Fruit fly (Drosophila melanogaster): ENCODE data around the gene Syx5.
A peak's percentile ranks its signal among the peaks of the same experiment; 100 is the strongest.

dm6 chr2L:16325515-16326257 lies 18.5 kb downstream of the Syx5 start, which contains the start of gene cact:
- peak; percentile 91 for TF ChIP-seq CG33017 (tag; optimal IDR thresholded peaks at IDR 0.05)
- peak; percentile 69 for TF ChIP-seq Crg-1 (GFP tag; optimal IDR thresholded peaks at IDR 0.05)
- TF ChIP-seq CG14711 (tag; optimal IDR thresholded peaks at IDR 0.05), result peak; percentile 91
- TF ChIP-seq CG5204 (GFP tag; optimal IDR thresholded peaks at IDR 0.05), result peak; percentile 95
- peak; percentile 94 for TF ChIP-seq Mnt (GFP tag; optimal IDR thresholded peaks at IDR 0.05)
- TF ChIP-seq Hr96 (GFP tag; optimal IDR thresholded peaks at IDR 0.05), result peak; percentile 94
- no peak for TF ChIP-seq cnc (optimal IDR thresholded peaks at IDR 0.05)
- TF ChIP-seq kay (GFP tag; ENCODE audit: borderline replicate concordance), result peak; percentile 98
- peak; percentile 81 for TF ChIP-seq tj (GFP tag; optimal IDR thresholded peaks at IDR 0.05)
- peak; percentile 94 for TF ChIP-seq bab1 (GFP tag; optimal IDR thresholded peaks at IDR 0.05)
- peak; percentile 86 for TF ChIP-seq cic (GFP tag; optimal IDR thresholded peaks at IDR 0.05)
- TF ChIP-seq ovo (GFP tag; optimal IDR thresholded peaks at IDR 0.05), result peak; percentile 76
- peak; percentile 57 for TF ChIP-seq Clk (GFP tag; optimal IDR thresholded peaks at IDR 0.05)

Measured in whole organism, adult.